Worm (Caenorhabditis elegans) whole organism, early embryonic: ENCODE results near the gene Y37D8A.6.

Source experiments
- B0310.2 ChIP-seq: sonication (generic microtip); optimal IDR thresholded peaks from 2 replicates; lab custom pipeline; 2016; ENCODE audit warnings: mild to moderate bottlenecking, missing genetic modification characterization, missing compliant biosample characterization
- F13C5.2 ChIP-seq: sonication (generic microtip); optimal IDR thresholded peaks from 2 replicates; lab custom pipeline; 2017; ENCODE audit warnings: mild to moderate bottlenecking, missing genetic modification characterization, inconsistent platforms, missing compliant biosample characterization
- aly-1 ChIP-seq: sonication (generic microtip); optimal IDR thresholded peaks from 2 replicates; lab custom pipeline; 2016; ENCODE audit warnings: missing genetic modification characterization, missing compliant biosample characterization
- ama-1 ChIP-seq: fragments of 150-350 bp; optimal IDR thresholded peaks from 2 replicates; lab custom pipeline; 2014
- ceh-13 ChIP-seq: fragments of 200-800 bp; sonication (Bioruptor generic); optimal IDR thresholded peaks from 2 replicates; lab custom pipeline; 2018; ENCODE audit warnings: mild to moderate bottlenecking, missing genetic modification characterization, missing compliant biosample characterization
- ceh-36 ChIP-seq: sonication (generic microtip); optimal IDR thresholded peaks from 2 replicates; lab custom pipeline; 2016; ENCODE audit warnings: missing genetic modification characterization, inconsistent platforms, missing compliant biosample characterization
- ets-7 ChIP-seq: sonication (generic microtip); optimal IDR thresholded peaks from 2 replicates; lab custom pipeline; 2016; ENCODE audit warnings: missing genotype, missing genetic modification characterization, missing compliant biosample characterization
- flt-1 ChIP-seq: fragments of 200-800 bp; sonication (Bioruptor generic); IDR thresholded peaks from 2 replicates; pipeline ENCODE4 v1.3.6; 2022; ENCODE audit warnings: missing genetic modification characterization, missing compliant biosample characterization
- hmbx-1 ChIP-seq: sonication (generic microtip); optimal IDR thresholded peaks from 2 replicates; lab custom pipeline; 2016; ENCODE audit warnings: mild to moderate bottlenecking, missing genetic modification characterization, missing compliant biosample characterization
- hmg-4 ChIP-seq: fragments of 200-800 bp; sonication (Bioruptor generic); optimal IDR thresholded peaks from 2 replicates; lab custom pipeline; 2018; ENCODE audit warnings: mild to moderate bottlenecking, missing genetic modification characterization, missing compliant biosample characterization
- hnd-1 ChIP-seq: sonication (generic microtip); optimal IDR thresholded peaks from 2 replicates; lab custom pipeline; 2016; ENCODE audit warnings: missing genetic modification characterization, missing compliant biosample characterization
- pes-1 ChIP-seq: fragments of 200-800 bp; sonication (Bioruptor generic); IDR thresholded peaks from 2 replicates; pipeline ENCODE4 v1.3.6; 2022; ENCODE audit warnings: missing genetic modification reagents, missing genetic modification characterization, missing compliant biosample characterization
- scrt-1 ChIP-seq: fragments of 200-800 bp; sonication (Bioruptor generic); IDR thresholded peaks from 2 replicates; pipeline ENCODE4 v1.3.6; 2022; ENCODE audit warnings: missing genetic modification characterization, missing compliant biosample characterization
- sea-1 ChIP-seq: fragments of 200-800 bp; sonication (Bioruptor generic); conservative IDR thresholded peaks from 2 replicates; pipeline ENCODE4 v1.3.6; 2022; ENCODE audit warnings: missing genetic modification characterization, missing compliant biosample characterization
- tbx-11 ChIP-seq: fragments of 200-800 bp; sonication (Bioruptor generic); IDR thresholded peaks from 2 replicates; pipeline ENCODE4 v1.3.6; 2022; ENCODE audit warnings: missing genetic modification characterization, missing compliant biosample characterization
- tbx-37 ChIP-seq: fragments of 200-800 bp; sonication (Bioruptor generic); conservative IDR thresholded peaks from 2 replicates; pipeline ENCODE4 v1.3.6; 2022; ENCODE audit warnings: missing genetic modification reagents, missing genetic modification characterization, missing compliant biosample characterization
- tra-4 ChIP-seq: sonication (generic microtip); optimal IDR thresholded peaks from 2 replicates; lab custom pipeline; 2017; ENCODE audit warnings: missing genetic modification characterization, missing compliant biosample characterization

The Y37D8A.6 gene

ce11 chrIII:12904987-12905541 is 35.0 kb upstream of the Y37D8A.6 start, which contains the start of gene cox-5A:
TSS of gene cox-5A (plus strand) at chrIII:12905491.
- TF ChIP-seq hmbx-1 (tag; lab: Kevin White, UChicago) (no peak), ets-7 (tag; lab: Kevin White, UChicago) (peak; percentile 50), hnd-1 (tag; lab: Kevin White, UChicago) (peak; percentile 18), pes-1 (GFP tag; lab: Robert Waterston, UW) (0 out of 2 replicates have a peak, but pooled peaks have one; percentile 41), B0310.2 (tag; lab: Kevin White, UChicago) (peak; percentile 65), hmg-4 (GFP tag; lab: Kevin White, UChicago) (peak; percentile 64), F13C5.2 (tag; lab: Kevin White, UChicago) (peak; percentile 90), flt-1 (peak; percentile 28; the same call in 1 of the 2 replicates), sea-1 (GFP tag; lab: Robert Waterston, UW) (no peak), tbx-11 (GFP tag; lab: Robert Waterston, UW) (no peak)

ce11 chrIII:12904052-12904451 is 34.0 kb upstream of the Y37D8A.6 start:
- no peak for TF ChIP-seq pes-1 (GFP tag; lab: Robert Waterston, UW)
- TF ChIP-seq ceh-13, result no peak
- no peak for TF ChIP-seq flt-1
- no peak for TF ChIP-seq scrt-1 (GFP tag; lab: Robert Waterston, UW)
- no peak for TF ChIP-seq aly-1 (tag; lab: Kevin White, UChicago)
- TF ChIP-seq ets-7 (tag; lab: Kevin White, UChicago), result no peak
- TF ChIP-seq hmg-4 (GFP tag; lab: Kevin White, UChicago), result no peak
- no peak for TF ChIP-seq tra-4
- no peak for TF ChIP-seq F13C5.2 (tag; lab: Kevin White, UChicago)
- TF ChIP-seq tbx-11 (GFP tag; lab: Robert Waterston, UW), result no peak
- no peak for TF ChIP-seq ceh-36 (tag; lab: Kevin White, UChicago)
- no peak for TF ChIP-seq hnd-1 (tag; lab: Kevin White, UChicago)
- no peak for TF ChIP-seq B0310.2 (tag; lab: Kevin White, UChicago)
- TF ChIP-seq sea-1 (GFP tag; lab: Robert Waterston, UW), result no peak
- no peak for TF ChIP-seq hmbx-1 (tag; lab: Kevin White, UChicago)
- TF ChIP-seq tbx-37 (GFP tag; lab: Robert Waterston, UW), result no peak
- TF ChIP-seq ama-1 (lab: Kevin White, UChicago), result no peak

ce11 chrIII:12894207-12894606 is 24.1 kb upstream of the Y37D8A.6 start:
- TF ChIP-seq B0310.2 (tag; lab: Kevin White, UChicago), result no peak
- 0 out of 2 replicates have a peak, but pooled peaks have one; percentile 48 for TF ChIP-seq flt-1
- TF ChIP-seq tbx-11 (GFP tag; lab: Robert Waterston, UW), result 0 out of 2 replicates have a peak, but pooled peaks have one; percentile 44
- TF ChIP-seq ets-7 (tag; lab: Kevin White, UChicago), result no peak
- peak; percentile 52; the same call in 1 of the 2 replicates for TF ChIP-seq sea-1 (GFP tag; lab: Robert Waterston, UW)
- peak; percentile 64 for TF ChIP-seq hmg-4 (GFP tag; lab: Kevin White, UChicago)

ce11 chrIII:12892767-12893166 is 22.7 kb upstream of the Y37D8A.6 start:
- TF ChIP-seq tbx-37 (GFP tag; lab: Robert Waterston, UW) (no peak), tra-4 (no peak), hmg-4 (GFP tag; lab: Kevin White, UChicago) (no peak), hnd-1 (tag; lab: Kevin White, UChicago) (no peak), ceh-13 (no peak), flt-1 (no peak), scrt-1 (GFP tag; lab: Robert Waterston, UW) (no peak), pes-1 (GFP tag; lab: Robert Waterston, UW) (no peak), F13C5.2 (tag; lab: Kevin White, UChicago) (no peak), sea-1 (GFP tag; lab: Robert Waterston, UW) (no peak), ceh-36 (tag; lab: Kevin White, UChicago) (no peak), hmbx-1 (tag; lab: Kevin White, UChicago) (no peak), tbx-11 (GFP tag; lab: Robert Waterston, UW) (no peak), B0310.2 (tag; lab: Kevin White, UChicago) (no peak), ets-7 (tag; lab: Kevin White, UChicago) (no peak)

- no peak for TF ChIP-seq scrt-1 (GFP tag; lab: Robert Waterston, UW)
- no peak for TF ChIP-seq pes-1 (GFP tag; lab: Robert Waterston, UW)
- no peak for TF ChIP-seq ceh-36 (tag; lab: Kevin White, UChicago)
- no peak for TF ChIP-seq hmg-4 (GFP tag; lab: Kevin White, UChicago)
- TF ChIP-seq flt-1, result no peak
- no peak for TF ChIP-seq hnd-1 (tag; lab: Kevin White, UChicago)
- no peak for TF ChIP-seq F13C5.2 (tag; lab: Kevin White, UChicago)
- TF ChIP-seq B0310.2 (tag; lab: Kevin White, UChicago), result no peak
- TF ChIP-seq tra-4, result no peak
These were observed 21.5 kb upstream of the Y37D8A.6 start, which contains the start of the genes Y37D8A.29 and unc-71 for ce11 chrIII:12891580-12891979. TSS of gene Y37D8A.29 (minus strand) at chrIII:12891680. TSS of gene unc-71 (minus strand) at chrIII:12891738.

ce11 chrIII:12885153-12885552 is 15.1 kb upstream of the Y37D8A.6 start:
- TF ChIP-seq ceh-13 (no peak), hmg-4 (GFP tag; lab: Kevin White, UChicago) (no peak), F13C5.2 (tag; lab: Kevin White, UChicago) (no peak), scrt-1 (GFP tag; lab: Robert Waterston, UW) (no peak), aly-1 (tag; lab: Kevin White, UChicago) (no peak), hnd-1 (tag; lab: Kevin White, UChicago) (no peak), ets-7 (tag; lab: Kevin White, UChicago) (no peak), tbx-11 (GFP tag; lab: Robert Waterston, UW) (no peak), ama-1 (lab: Kevin White, UChicago) (no peak), tra-4 (no peak), flt-1 (no peak), pes-1 (GFP tag; lab: Robert Waterston, UW) (no peak), ceh-36 (tag; lab: Kevin White, UChicago) (no peak), B0310.2 (tag; lab: Kevin White, UChicago) (no peak), hmbx-1 (tag; lab: Kevin White, UChicago) (no peak), sea-1 (GFP tag; lab: Robert Waterston, UW) (no peak), tbx-37 (GFP tag; lab: Robert Waterston, UW) (no peak)
